Worm (Caenorhabditis elegans): ENCODE measurements around the gene F15B9.10.

Gene F15B9.10

DNA sequence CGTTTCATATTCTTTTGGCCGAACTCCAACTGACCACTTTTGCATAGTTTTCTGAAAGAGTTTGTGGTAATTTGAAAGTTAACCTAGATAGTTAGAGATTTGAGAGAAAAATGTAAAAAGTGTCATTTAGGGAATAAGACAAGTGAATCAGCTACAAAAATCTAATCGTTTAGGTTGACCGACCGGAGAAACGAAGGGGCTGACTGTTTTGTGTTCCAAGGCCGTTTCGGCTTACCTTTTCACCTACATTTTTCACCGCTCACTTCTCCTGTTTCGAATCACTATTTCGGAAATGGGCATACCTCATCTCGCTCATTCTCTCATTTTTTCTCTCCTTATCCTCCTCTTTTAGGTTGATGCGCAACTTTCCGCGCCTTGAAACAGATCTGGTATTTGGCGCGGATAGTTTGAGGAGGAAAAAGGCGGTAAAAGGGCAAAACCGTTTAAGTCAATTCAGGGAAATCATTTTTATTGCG, 47.6 kb downstream of the F15B9.10 start, which contains the start of gene mpst-7:
Gene mpst-7, minus strand, starts transcription at position 51 of the 476 bp plus-strand sequence.
- no peak for TF ChIP-seq pqm-1 (tag; optimal IDR thresholded peaks at IDR 0.05)
- peak; percentile 57 for TF ChIP-seq nhr-25 (tag; optimal IDR thresholded peaks at IDR 0.05)
- TF ChIP-seq nhr-23 (tag; optimal IDR thresholded peaks at IDR 0.05) = peak; percentile 21
- no peak for TF ChIP-seq unc-39 (tag; optimal IDR thresholded peaks at IDR 0.05)

All from whole organism, L3 larva.